Comparison of ENCODE assay signal across 3 fruit fly cellular contexts in the genomic region with DNA sequence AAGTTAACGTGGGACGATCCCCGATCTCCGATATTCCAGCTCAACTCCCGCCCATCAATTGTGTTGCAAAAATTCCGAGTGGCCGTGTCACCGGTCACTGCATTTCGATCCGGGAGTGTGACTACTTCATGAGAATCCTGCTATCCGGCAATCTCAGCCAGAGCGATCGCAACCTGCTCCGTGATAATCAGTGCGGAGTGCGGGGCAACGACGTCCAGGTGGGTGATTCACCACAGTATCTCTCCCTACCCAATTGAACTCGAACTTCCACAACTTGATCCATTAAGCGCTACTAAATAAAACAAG.
TF ChIP-seq lines count a peak whose summit lies in the region.

No protein-coding gene starts in this region.

- no peak for TF ChIP-seq CTCF in whole organism, embryonic (GFP tag; optimal IDR thresholded peaks at IDR 0.05; lab: Kevin White, UChicago)

TF ChIP-seq in whole organism, embryonic, 481 proteins besides CTCF, POLR2A, EP300 and RAD21:
- TF ChIP-seq CG3407 (GFP tag; optimal IDR thresholded peaks at IDR 0.05; lab: Kevin White, UChicago), result no peak
- TF ChIP-seq exex (tag; optimal IDR thresholded peaks at IDR 0.05; lab: Kevin White, UChicago), result no peak
- TF ChIP-seq CG2678 (tag; optimal IDR thresholded peaks at IDR 0.05; lab: Kevin White, UChicago), result no peak
- TF ChIP-seq CG11093 (GFP tag; IDR thresholded peaks at IDR 0.05; lab: Robert Waterston, UW), result no peak
- TF ChIP-seq CG30403 (GFP tag; optimal IDR thresholded peaks at IDR 0.05; lab: Kevin White, UChicago), result no peak
- peak; percentile 10; the same call in 1 of the 2 replicates for TF ChIP-seq CG16779 (GFP tag; IDR thresholded peaks at IDR 0.05; lab: Robert Waterston, UW)
- TF ChIP-seq chif (GFP tag; optimal IDR thresholded peaks at IDR 0.05; lab: Kevin White, UChicago), result no peak
TF ChIP-seq in whole organism, embryonic: peak in this region for 1.

TF ChIP-seq in whole organism, prepupa, 60 proteins besides CTCF, POLR2A, EP300 and RAD21:
- TF ChIP-seq svp (GFP tag; lab: Kevin White, UChicago), result peak; percentile 91
- no peak for TF ChIP-seq fkh (GFP tag; optimal IDR thresholded peaks at IDR 0.05; lab: Kevin White, UChicago)

TF ChIP-seq in whole organism, wandering third instar larva, 38 proteins besides CTCF, POLR2A, EP300 and RAD21:
- TF ChIP-seq Rel (GFP tag; optimal IDR thresholded peaks at IDR 0.05; lab: Kevin White, UChicago) (no peak), Rel (tag; optimal IDR thresholded peaks at IDR 0.05; lab: Kevin White, UChicago) (peak; percentile 79), Hnf4 (GFP tag; optimal IDR thresholded peaks at IDR 0.05; lab: Kevin White, UChicago) (no peak), Mio (GFP tag; optimal IDR thresholded peaks at IDR 0.05; lab: Kevin White, UChicago) (no peak), woc (GFP tag; optimal IDR thresholded peaks at IDR 0.05; lab: Kevin White, UChicago) (no peak)
